Worm (Caenorhabditis elegans): ENCODE measurements around the gene unc-1.

Gene unc-1

ce11 chrX:1010627-1011452 lies 51.4 kb downstream of the unc-1 start:
- TF ChIP-seq lsy-2 (tag; optimal IDR thresholded peaks at IDR 0.05) = peak in 1 of 2 experiments; percentile 8
- TF ChIP-seq sma-9 (GFP tag; optimal IDR thresholded peaks at IDR 0.05) = peak; percentile 70
- no peak for TF ChIP-seq sma-9 (tag; optimal IDR thresholded peaks at IDR 0.05)
- TF ChIP-seq lin-13 (GFP tag; optimal IDR thresholded peaks at IDR 0.05) = no peak
- no peak for TF ChIP-seq ceh-82 (tag; optimal IDR thresholded peaks at IDR 0.05)
- no peak for TF ChIP-seq Y55F3AM.14 (GFP tag; optimal IDR thresholded peaks at IDR 0.05)
- peak; percentile 72 for TF ChIP-seq gmeb-1 (tag; optimal IDR thresholded peaks at IDR 0.05)
- TF ChIP-seq fos-1 (tag; optimal IDR thresholded peaks at IDR 0.05) = peak; percentile 73
- TF ChIP-seq unc-55 (GFP tag; optimal IDR thresholded peaks at IDR 0.05) = no peak
- no peak for TF ChIP-seq peb-1 (tag; optimal IDR thresholded peaks at IDR 0.05)
- TF ChIP-seq sma-3 (GFP tag; optimal IDR thresholded peaks at IDR 0.05) = peak; percentile 77
- peak; percentile 20 for TF ChIP-seq blmp-1 (tag; optimal IDR thresholded peaks at IDR 0.05; ENCODE audit: insufficient read depth)
- no peak for TF ChIP-seq sem-4 (tag; optimal IDR thresholded peaks at IDR 0.05)
- peak; percentile 49 for TF ChIP-seq F13H6.1 (tag; optimal IDR thresholded peaks at IDR 0.05)
- peak; percentile 28 for TF ChIP-seq ama-1 (optimal IDR thresholded peaks at IDR 0.05)
- no peak for TF ChIP-seq elt-3 (tag; optimal IDR thresholded peaks at IDR 0.05)
- no peak for TF ChIP-seq unc-62 (GFP tag; optimal IDR thresholded peaks at IDR 0.05)
- peak; percentile 37 for TF ChIP-seq egl-27 (tag; optimal IDR thresholded peaks at IDR 0.05)
- no peak for TF ChIP-seq ztf-4 (tag; optimal IDR thresholded peaks at IDR 0.05)
- TF ChIP-seq crh-2 (tag; optimal IDR thresholded peaks at IDR 0.05) = peak; percentile 79
- peak; percentile 70 for TF ChIP-seq nhr-129 (tag; optimal IDR thresholded peaks at IDR 0.05)
- TF ChIP-seq nhr-11 (tag; optimal IDR thresholded peaks at IDR 0.05) = no peak
- peak; percentile 80 for TF ChIP-seq nhr-21 (tag; optimal IDR thresholded peaks at IDR 0.05)
- peak; percentile 38 for TF ChIP-seq nhr-6 (tag; optimal IDR thresholded peaks at IDR 0.05)
- peak; percentile 72 for TF ChIP-seq nhr-25 (tag; optimal IDR thresholded peaks at IDR 0.05)
- TF ChIP-seq mbf-1 (tag; optimal IDR thresholded peaks at IDR 0.05) = no peak
- TF ChIP-seq C34F6.9 (tag; optimal IDR thresholded peaks at IDR 0.05) = peak; percentile 23
- TF ChIP-seq ztf-1 (GFP tag; conservative IDR thresholded peaks at IDR 0.05) = no peak
- TF ChIP-seq nhr-10 (tag; optimal IDR thresholded peaks at IDR 0.05) = no peak
- no peak for TF ChIP-seq elt-1 (tag; optimal IDR thresholded peaks at IDR 0.05)

- TF ChIP-seq lin-39 (tag; optimal IDR thresholded peaks at IDR 0.05) (no peak), unc-39 (tag; optimal IDR thresholded peaks at IDR 0.05) (no peak), ceh-16 (tag; optimal IDR thresholded peaks at IDR 0.05) (no peak), dmd-4 (tag; optimal IDR thresholded peaks at IDR 0.05) (no peak), nhr-25 (tag; optimal IDR thresholded peaks at IDR 0.05) (no peak), ceh-82 (tag; optimal IDR thresholded peaks at IDR 0.05) (no peak), peb-1 (tag; optimal IDR thresholded peaks at IDR 0.05) (no peak), ZK546.5 (tag; optimal IDR thresholded peaks at IDR 0.05) (no peak), aly-2 (tag; optimal IDR thresholded peaks at IDR 0.05) (no peak), elt-1 (tag; optimal IDR thresholded peaks at IDR 0.05) (no peak), nhr-237 (tag; optimal IDR thresholded peaks at IDR 0.05) (no peak), ztf-11 (tag; optimal IDR thresholded peaks at IDR 0.05) (no peak), ztf-1 (GFP tag; conservative IDR thresholded peaks at IDR 0.05) (no peak)
These were observed 52.7 kb downstream of the unc-1 start for ce11 chrX:1009512-1009911.
